Fruit fly (Drosophila melanogaster) whole organism, embryonic: ENCODE measurements around the gene p-cup.

Experiments used
- CG10267 ChIP-seq: fragments of 200-800 bp; sonication (Bioruptor generic); optimal IDR thresholded peaks from 2 replicates; lab custom pipeline; 2018; ENCODE audit warnings: missing biosample characterization, mild to moderate bottlenecking, missing genetic modification characterization, moderate library complexity
- CG11085 ChIP-seq: fragments of 200-800 bp; sonication (Bioruptor generic); IDR thresholded peaks from 2 replicates; pipeline ENCODE4 v1.3.6; 2022; ENCODE audit warnings: missing biosample characterization, missing genetic modification characterization
- CG2199 ChIP-seq: fragments of 200-800 bp; sonication (Bioruptor generic); IDR thresholded peaks from 3 replicates; pipeline ENCODE4 v1.3.6; 2022; ENCODE audit warnings: missing biosample characterization, missing genetic modification characterization
- CG3995 ChIP-seq: fragments of 200-800 bp; sonication (Bioruptor generic); optimal IDR thresholded peaks from 3 replicates; lab custom pipeline; 2016; ENCODE audit warnings: missing biosample characterization, missing genetic modification characterization
- CG5953 ChIP-seq: fragments of 200-800 bp; sonication (Bioruptor generic); IDR thresholded peaks from 2 replicates; pipeline ENCODE4 v1.3.6; 2022; ENCODE audit warnings: missing biosample characterization, missing genetic modification characterization
- Fer3 ChIP-seq: fragments of 200-800 bp; sonication (Bioruptor generic); optimal IDR thresholded peaks from 2 replicates; lab custom pipeline; 2018; ENCODE audit warnings: missing biosample characterization, mild to moderate bottlenecking, missing genetic modification characterization, moderate library complexity
- az2 ChIP-seq: fragments of 200-800 bp; sonication (Bioruptor generic); optimal IDR thresholded peaks from 3 replicates; lab custom pipeline; 2016; ENCODE audit warnings: missing biosample characterization, missing genetic modification characterization
- crc ChIP-seq: fragments of 200-800 bp; sonication (Bioruptor generic); optimal IDR thresholded peaks from 2 replicates; lab custom pipeline; 2016; ENCODE audit warnings: missing biosample characterization, missing genetic modification characterization
- cwo ChIP-seq: fragments of 200-800 bp; sonication (Bioruptor generic); optimal IDR thresholded peaks from 3 replicates; lab custom pipeline; 2017; ENCODE audit warnings: missing biosample characterization, missing genetic modification characterization, mild to moderate bottlenecking, moderate library complexity, missing genetic modification reagents
- scrt ChIP-seq: fragments of 200-800 bp; sonication (Bioruptor generic); optimal IDR thresholded peaks from 2 replicates; lab custom pipeline; 2018; ENCODE audit warnings: missing biosample characterization, mild to moderate bottlenecking, missing genetic modification characterization, moderate library complexity
- zfh2 ChIP-seq: fragments of 200-800 bp; sonication (Bioruptor generic); optimal IDR thresholded peaks from 2 replicates; lab custom pipeline; 2016; ENCODE audit warnings: missing biosample characterization, missing genetic modification characterization

- no peak for TF ChIP-seq CG11085 (GFP tag; lab: Robert Waterston, UW)
- no peak for TF ChIP-seq CG2199
- TF ChIP-seq Fer3 (tag; lab: Kevin White, UChicago) = no peak
- TF ChIP-seq CG5953 (GFP tag; lab: Robert Waterston, UW) = no peak
- no peak for TF ChIP-seq CG3995 (GFP tag; lab: Kevin White, UChicago)
- no peak for TF ChIP-seq CG10267 (tag; lab: Kevin White, UChicago)
- TF ChIP-seq scrt (GFP tag; lab: Kevin White, UChicago) = no peak
- no peak for TF ChIP-seq cwo (GFP tag; lab: Kevin White, UChicago)
- TF ChIP-seq zfh2 (GFP tag; lab: Kevin White, UChicago) = no peak
- TF ChIP-seq az2 (GFP tag; lab: Kevin White, UChicago) = no peak
- TF ChIP-seq crc (GFP tag; lab: Kevin White, UChicago) = no peak
These were observed 4.7 kb downstream of the p-cup start, which contains the start of the genes CG12994 and CG46464 for dm6 chrX:17443880-17444279.
